Fruit fly (Drosophila melanogaster): ENCODE data around the gene daw.

Gene daw

DNA sequence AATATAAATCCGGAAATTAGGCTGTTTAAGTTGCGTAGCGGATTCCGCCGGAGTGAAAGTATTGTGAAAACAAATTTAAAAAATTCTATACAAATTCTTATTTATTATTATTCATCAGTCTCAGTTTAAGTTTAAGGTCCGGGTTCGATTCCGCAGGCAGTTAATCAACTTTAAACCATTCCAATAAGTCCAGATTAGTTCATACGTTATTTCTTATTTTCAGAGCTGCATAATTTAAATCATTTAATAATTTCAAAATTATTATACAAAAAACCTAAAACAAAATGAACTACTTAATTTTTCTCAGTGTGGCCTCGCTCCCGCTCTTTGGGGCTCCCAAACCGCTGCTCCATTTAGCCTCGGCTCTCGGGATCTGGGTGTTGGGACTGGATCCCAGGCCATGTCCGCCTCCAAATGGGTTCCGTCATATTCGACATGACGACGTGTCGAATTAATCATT lies 25.3 kb downstream of the daw start (continued):
- TF ChIP-seq knrl (GFP tag; IDR thresholded peaks at IDR 0.05; ENCODE audit: partially characterized antibody) (no peak), Taf1 (GFP tag; IDR thresholded peaks at IDR 0.05) (peak; percentile 42; the same call in 1 of the 2 replicates), HLHmδ (GFP tag; optimal IDR thresholded peaks at IDR 0.05) (no peak), CG16863 (GFP tag; optimal IDR thresholded peaks at IDR 0.05) (peak; percentile 30), CG17361 (GFP tag; IDR thresholded peaks at IDR 0.05) (peak; percentile 98), ab (GFP tag; optimal IDR thresholded peaks at IDR 0.05) (peak; percentile 36), pnt (GFP tag; optimal IDR thresholded peaks at IDR 0.05) (peak; percentile 36), org-1 (GFP tag; optimal IDR thresholded peaks at IDR 0.05) (peak; percentile 80), GATAe (GFP tag; conservative IDR thresholded peaks at IDR 0.05) (no peak), sim (GFP tag; IDR thresholded peaks at IDR 0.05) (peak; percentile 36; the same call in 1 of the 2 replicates), cwo (GFP tag; optimal IDR thresholded peaks at IDR 0.05) (peak; percentile 77), CG12299 (tag; optimal IDR thresholded peaks at IDR 0.05) (peak; percentile 61), CG8388 (GFP tag; optimal IDR thresholded peaks at IDR 0.05) (peak; percentile 87), NC2α (GFP tag; optimal IDR thresholded peaks at IDR 0.05) (no peak), grn (GFP tag; optimal IDR thresholded peaks at IDR 0.05) (no peak), Hand (GFP tag; optimal IDR thresholded peaks at IDR 0.05) (peak; percentile 73), unc-4 (GFP tag; IDR thresholded peaks at IDR 0.05; ENCODE audit: partially characterized antibody) (no peak), bbx (GFP tag; IDR thresholded peaks at IDR 0.05; ENCODE audit: partially characterized antibody) (no peak), Dad (GFP tag; optimal IDR thresholded peaks at IDR 0.05) (peak; percentile 29), CG6689 (GFP tag; IDR thresholded peaks at IDR 0.05) (peak; percentile 89), HmgZ (tag; optimal IDR thresholded peaks at IDR 0.05) (peak; percentile 51), Ada2b (GFP tag; IDR thresholded peaks at IDR 0.05) (peak; percentile 64), CG12942 (GFP tag; optimal IDR thresholded peaks at IDR 0.05) (peak; percentile 61), lilli (GFP tag; optimal IDR thresholded peaks at IDR 0.05) (peak; percentile 88), tio (GFP tag; optimal IDR thresholded peaks at IDR 0.05) (peak; percentile 93), ken (GFP tag; IDR thresholded peaks at IDR 0.05) (peak; percentile 31; the same call in 1 of the 3 replicates), ci (GFP tag; IDR thresholded peaks at IDR 0.05) (peak; percentile 76), Lim3 (GFP tag; IDR thresholded peaks at IDR 0.05) (no peak), CG17802 (tag; optimal IDR thresholded peaks at IDR 0.05) (peak; percentile 27), sima (GFP tag; optimal IDR thresholded peaks at IDR 0.05) (no peak), CG7987 (GFP tag; optimal IDR thresholded peaks at IDR 0.05) (peak; percentile 42), Bgb (GFP tag; IDR thresholded peaks at IDR 0.05; ENCODE audit: partially characterized antibody) (no peak), CG1024 (GFP tag; IDR thresholded peaks at IDR 0.05) (no peak), CG7928 (GFP tag; optimal IDR thresholded peaks at IDR 0.05) (peak; percentile 68), fru (optimal IDR thresholded peaks at IDR 0.05) (no peak), lbe (GFP tag; optimal IDR thresholded peaks at IDR 0.05) (peak; percentile 76), CG2129 (GFP tag; IDR thresholded peaks at IDR 0.05; ENCODE audit: partially characterized antibody) (no peak), hbn (GFP tag; IDR thresholded peaks at IDR 0.05; ENCODE audit: partially characterized antibody) (no peak), CG15269 (tag; optimal IDR thresholded peaks at IDR 0.05) (peak; percentile 88), D19B (GFP tag; optimal IDR thresholded peaks at IDR 0.05) (peak; percentile 71), CG2678 (tag; optimal IDR thresholded peaks at IDR 0.05) (peak; percentile 95), run (tag; optimal IDR thresholded peaks at IDR 0.05) (peak; percentile 78), CG12155 (GFP tag; optimal IDR thresholded peaks at IDR 0.05) (peak; percentile 71), ERR (GFP tag; optimal IDR thresholded peaks at IDR 0.05) (no peak), CG18476 (GFP tag; optimal IDR thresholded peaks at IDR 0.05) (peak; percentile 86), MTF-1 (GFP tag; optimal IDR thresholded peaks at IDR 0.05; ENCODE audit: borderline replicate concordance) (no peak), insv (GFP tag; optimal IDR thresholded peaks at IDR 0.05) (peak in 1 of 2 experiments; percentile 59), caup (GFP tag; optimal IDR thresholded peaks at IDR 0.05; ENCODE audit: severe bottlenecking) (peak; percentile 88), Fer3 (tag; optimal IDR thresholded peaks at IDR 0.05) (peak; percentile 74), CG1603 (tag; optimal IDR thresholded peaks at IDR 0.05) (peak; percentile 23)

Data from whole organism, embryonic.